Worm (Caenorhabditis elegans) whole organism, L4 larva: ENCODE measurements around the gene K08D8.1.
A peak's percentile ranks its signal among the peaks of the same experiment; 100 is the strongest.

Experiments used
- F26F4.8 ChIP-seq: fragments of 200-800 bp; sonication (Bioruptor generic); conservative IDR thresholded peaks from 2 replicates; pipeline ENCODE4 v1.3.6; 2022; ENCODE audit warnings: missing genetic modification characterization, missing compliant biosample characterization
- F49E8.2 ChIP-seq: sonication (generic microtip); optimal IDR thresholded peaks from 2 replicates; lab custom pipeline; 2016; ENCODE audit warnings: missing compliant biosample characterization, mild to moderate bottlenecking, missing genetic modification characterization, borderline replicate concordance
- R02D3.7 ChIP-seq: fragments of 150-350 bp; sonication (generic microtip); optimal IDR thresholded peaks from 3 replicates; lab custom pipeline; 2014; ENCODE audit warnings: missing biosample characterization, missing genetic modification characterization
- T20F7.1 ChIP-seq: fragments of 200-800 bp; sonication (Bioruptor generic); optimal IDR thresholded peaks from 2 replicates; lab custom pipeline; 2018; ENCODE audit warnings: mild to moderate bottlenecking, missing genetic modification characterization, missing compliant biosample characterization
- T26A8.4 ChIP-seq: fragments of 200-800 bp; sonication (Bioruptor generic); IDR thresholded peaks from 2 replicates; pipeline ENCODE4 v1.3.6; 2022; ENCODE audit warnings: missing genetic modification characterization, missing compliant biosample characterization
- Y105C5A.15 ChIP-seq: fragments of 200-800 bp; sonication (Bioruptor generic); IDR thresholded peaks from 2 replicates; pipeline ENCODE4 v1.3.6; 2022; ENCODE audit warnings: missing genetic modification characterization, missing compliant biosample characterization
- Y48G9A.11 ChIP-seq: fragments of 200-800 bp; sonication (Bioruptor generic); IDR thresholded peaks from 2 replicates; pipeline ENCODE4 v1.3.6; 2022; ENCODE audit warnings: missing genetic modification reagents, missing genetic modification characterization, missing compliant biosample characterization
- Y5F2A.4 ChIP-seq: fragments of 200-800 bp; sonication (Bioruptor generic); optimal IDR thresholded peaks from 2 replicates; lab custom pipeline; 2018; ENCODE audit warnings: mild to moderate bottlenecking, missing genetic modification characterization, missing compliant biosample characterization
- Y75B8A.6 ChIP-seq: fragments of 200-800 bp; sonication (Bioruptor generic); IDR thresholded peaks from 2 replicates; pipeline ENCODE4 v1.3.6; 2022; ENCODE audit warnings: missing genetic modification reagents, missing genetic modification characterization, missing compliant biosample characterization
- ZK546.5 ChIP-seq, 2 experiments: sonication (generic microtip); optimal IDR thresholded peaks; 2 replicates each; lab custom pipeline; 2017; ENCODE audit warnings: missing biosample characterization in 2 of 2, missing genetic modification characterization in 2 of 2
- aha-1 ChIP-seq: fragments of 150-350 bp; peaks from one replicate; lab custom pipeline; 2014; ENCODE audit warnings: missing biosample characterization, missing genetic modification characterization
- ama-1 ChIP-seq: fragments of 150-350 bp; optimal IDR thresholded peaks from 2 replicates; lab custom pipeline; 2014; ENCODE audit warnings: inconsistent platforms, mixed read lengths
- arid-1 ChIP-seq: fragments of 200-800 bp; sonication (Bioruptor generic); conservative IDR thresholded peaks from 2 replicates; pipeline ENCODE4 v1.3.6; 2022; ENCODE audit warnings: missing genetic modification reagents, missing genetic modification characterization, missing compliant biosample characterization
- ceh-20 ChIP-seq: fragments of 200-800 bp; sonication (Bioruptor generic); IDR thresholded peaks from 2 replicates; pipeline ENCODE4 v1.3.6; 2022; ENCODE audit warnings: missing genetic modification reagents, missing genetic modification characterization, missing compliant biosample characterization
- ceh-62 ChIP-seq: sonication (generic microtip); optimal IDR thresholded peaks from 2 replicates; lab custom pipeline; 2017; ENCODE audit warnings: missing biosample characterization, missing genetic modification characterization
- ceh-82 ChIP-seq: sonication (generic microtip); optimal IDR thresholded peaks from 2 replicates; lab custom pipeline; 2017; ENCODE audit warnings: missing biosample characterization, missing genetic modification characterization
- cey-2 ChIP-seq: sonication (generic microtip); optimal IDR thresholded peaks from 3 replicates; lab custom pipeline; 2017; ENCODE audit warnings: missing genetic modification characterization, mild to moderate bottlenecking, missing compliant biosample characterization, antibody characterized with exemption, borderline replicate concordance; ENCODE audit not compliant: insufficient read depth
- daf-19 ChIP-seq: fragments of 200-800 bp; sonication (Bioruptor generic); conservative IDR thresholded peaks from 2 replicates; pipeline ENCODE4 v1.3.6; 2022; ENCODE audit warnings: missing genetic modification characterization, missing compliant biosample characterization
- duxl-1 ChIP-seq: sonication (generic microtip); optimal IDR thresholded peaks from 2 replicates; lab custom pipeline; 2016; ENCODE audit warnings: mild to moderate bottlenecking, missing genetic modification characterization, moderate library complexity, missing compliant biosample characterization; ENCODE audit not compliant: poor library complexity
- dve-1 ChIP-seq: sonication (generic microtip); optimal IDR thresholded peaks from 2 replicates; lab custom pipeline; 2017; ENCODE audit warnings: antibody characterized with exemption, mild to moderate bottlenecking, missing genetic modification characterization, missing compliant biosample characterization; ENCODE audit not compliant: insufficient read depth
- egl-43 ChIP-seq: fragments of 200-800 bp; sonication (Bioruptor generic); IDR thresholded peaks from 2 replicates; pipeline ENCODE4 v1.3.6; 2022; ENCODE audit warnings: missing genetic modification reagents, missing genetic modification characterization, missing compliant biosample characterization
- fkh-10 ChIP-seq: fragments of 150-350 bp; optimal IDR thresholded peaks from 2 replicates; lab custom pipeline; 2014; ENCODE audit warnings: missing biosample characterization, missing genetic modification reagents, missing genetic modification characterization
- hlh-11 ChIP-seq: fragments of 200-800 bp; sonication (Bioruptor generic); optimal IDR thresholded peaks from 2 replicates; lab custom pipeline; 2018; ENCODE audit warnings: mild to moderate bottlenecking, missing genetic modification characterization, missing compliant biosample characterization
- hlh-30 ChIP-seq: sonication (generic microtip); optimal IDR thresholded peaks from 2 replicates; lab custom pipeline; 2017; ENCODE audit warnings: antibody characterized with exemption, mild to moderate bottlenecking, missing genetic modification characterization, missing compliant biosample characterization; ENCODE audit not compliant: insufficient read depth
- hmg-1.1 ChIP-seq: fragments of 200-800 bp; sonication (Bioruptor generic); IDR thresholded peaks from 2 replicates; pipeline ENCODE4 v1.3.6; 2022; ENCODE audit warnings: missing genetic modification reagents, missing genetic modification characterization, missing compliant biosample characterization
- lim-7 ChIP-seq: fragments of 200-800 bp; sonication (Bioruptor generic); IDR thresholded peaks from 2 replicates; pipeline ENCODE4 v1.3.6; 2022; ENCODE audit warnings: missing genetic modification characterization, missing compliant biosample characterization
- lin-29 ChIP-seq: fragments of 200-800 bp; sonication (Bioruptor generic); IDR thresholded peaks from 2 replicates; pipeline ENCODE4 v1.3.6; 2022; ENCODE audit warnings: missing genetic modification reagents, missing genetic modification characterization, missing compliant biosample characterization
- lin-38 ChIP-seq: fragments of 200-800 bp; sonication (Bioruptor generic); IDR thresholded peaks from 2 replicates; pipeline ENCODE4 v1.3.6; 2022; ENCODE audit warnings: missing genetic modification reagents, missing genetic modification characterization, missing compliant biosample characterization
- lsy-2 ChIP-seq, 2 experiments: fragments of 150-350 bp in 1 of 2; sonication (generic microtip) in 1 of 2; optimal IDR thresholded peaks; 2 replicates each; lab custom pipeline; 2014 to 2017; ENCODE audit warnings: missing biosample characterization in 2 of 2, missing genetic modification characterization in 2 of 2
- madf-9 ChIP-seq: fragments of 200-800 bp; sonication (Bioruptor generic); conservative IDR thresholded peaks from 2 replicates; pipeline ENCODE4 v1.3.6; 2022; ENCODE audit warnings: missing genetic modification reagents, missing genetic modification characterization, missing compliant biosample characterization
- mes-2 ChIP-seq: sonication (generic microtip); optimal IDR thresholded peaks from 2 replicates; lab custom pipeline; 2016; ENCODE audit warnings: missing genotype, mild to moderate bottlenecking, missing genetic modification characterization, missing compliant biosample characterization; ENCODE audit not compliant: poor library complexity, severe bottlenecking
- mxl-2 ChIP-seq: fragments of 200-800 bp; sonication (Bioruptor generic); conservative IDR thresholded peaks from 2 replicates; pipeline ENCODE4 v1.3.6; 2022; ENCODE audit warnings: missing genetic modification reagents, missing genetic modification characterization, missing compliant biosample characterization
- nhr-102 ChIP-seq: sonication (generic microtip); optimal IDR thresholded peaks from 2 replicates; lab custom pipeline; 2016; ENCODE audit warnings: mild to moderate bottlenecking, missing genetic modification characterization, moderate library complexity, missing compliant biosample characterization
- nhr-111 ChIP-seq: fragments of 200-800 bp; sonication (Bioruptor generic); optimal IDR thresholded peaks from 2 replicates; lab custom pipeline; 2018; ENCODE audit warnings: mild to moderate bottlenecking, missing genetic modification characterization, missing compliant biosample characterization
- nhr-28 ChIP-seq: fragments of 150-350 bp; optimal IDR thresholded peaks from 2 replicates; lab custom pipeline; 2014; ENCODE audit warnings: missing biosample characterization, missing genetic modification characterization
- nhr-6 ChIP-seq: fragments of 150-350 bp; optimal IDR thresholded peaks from 2 replicates; lab custom pipeline; 2014; ENCODE audit warnings: missing biosample characterization, missing genetic modification characterization
- php-3 ChIP-seq: fragments of 200-800 bp; sonication (Bioruptor generic); IDR thresholded peaks from 2 replicates; pipeline ENCODE4 v1.3.6; 2022; ENCODE audit warnings: missing genetic modification reagents, missing genetic modification characterization, missing compliant biosample characterization
- rbr-2 ChIP-seq: sonication (generic microtip); optimal IDR thresholded peaks from 2 replicates; lab custom pipeline; 2016; ENCODE audit warnings: missing genotype, missing genetic modification characterization, missing compliant biosample characterization
- saeg-2 ChIP-seq: fragments of 200-800 bp; sonication (Bioruptor generic); IDR thresholded peaks from 2 replicates; pipeline ENCODE4 v1.3.6; 2022; ENCODE audit warnings: missing genetic modification reagents, missing genetic modification characterization, missing compliant biosample characterization
- sdz-12 ChIP-seq: fragments of 200-800 bp; sonication (Bioruptor generic); optimal IDR thresholded peaks from 2 replicates; lab custom pipeline; 2018; ENCODE audit warnings: mild to moderate bottlenecking, missing genetic modification characterization, missing compliant biosample characterization
- set-16 ChIP-seq: fragments of 200-800 bp; sonication (Bioruptor generic); IDR thresholded peaks from 2 replicates; pipeline ENCODE4 v1.3.6; 2022; ENCODE audit warnings: missing genetic modification reagents, missing genetic modification characterization, missing compliant biosample characterization
- snpc-1.2 ChIP-seq: fragments of 200-800 bp; sonication (Bioruptor generic); IDR thresholded peaks from 2 replicates; pipeline ENCODE4 v1.3.6; 2022; ENCODE audit warnings: missing genetic modification reagents, missing genetic modification characterization, missing compliant biosample characterization
- spr-1 ChIP-seq: sonication (generic microtip); optimal IDR thresholded peaks from 2 replicates; lab custom pipeline; 2016; ENCODE audit warnings: mild to moderate bottlenecking, missing genetic modification characterization, missing compliant biosample characterization
- tag-97 ChIP-seq: fragments of 200-800 bp; sonication (Bioruptor generic); IDR thresholded peaks from 2 replicates; pipeline ENCODE4 v1.3.6; 2022; ENCODE audit warnings: missing genetic modification characterization, missing compliant biosample characterization
- tra-1 ChIP-seq: fragments of 200-800 bp; sonication (Bioruptor generic); IDR thresholded peaks from 2 replicates; pipeline ENCODE4 v1.3.6; 2022; ENCODE audit warnings: missing genetic modification reagents, missing genetic modification characterization, missing compliant biosample characterization
- zip-11 ChIP-seq: fragments of 200-800 bp; sonication (Bioruptor generic); IDR thresholded peaks from 2 replicates; pipeline ENCODE4 v1.3.6; 2022; ENCODE audit warnings: missing genetic modification characterization, missing compliant biosample characterization
- zip-2 ChIP-seq: fragments of 150-350 bp; optimal IDR thresholded peaks from 2 replicates; lab custom pipeline; 2014; ENCODE audit warnings: missing biosample characterization, missing genetic modification characterization

The K08D8.1 gene

ce11 chrIV:12892194-12892593 is at the start of gene K08D8.1:
Gene K08D8.1, plus strand, starts transcription at chrIV:12892494.
- TF ChIP-seq ama-1 (no peak), duxl-1 (no peak), tra-1 (GFP tag; lab: Robert Waterston, UW) (no peak), ceh-82 (tag; lab: Kevin White, UChicago) (no peak), madf-9 (no peak), nhr-111 (GFP tag; lab: Kevin White, UChicago) (no peak), lin-29 (GFP tag; lab: Robert Waterston, UW) (no peak), Y48G9A.11 (no peak), mxl-2 (no peak), ZK546.5 (tag; optimal IDR thresholded peaks at IDR 0.05; lab: Kevin White, UChicago) (no peak), F49E8.2 (tag; lab: Kevin White, UChicago) (no peak)

DNA sequence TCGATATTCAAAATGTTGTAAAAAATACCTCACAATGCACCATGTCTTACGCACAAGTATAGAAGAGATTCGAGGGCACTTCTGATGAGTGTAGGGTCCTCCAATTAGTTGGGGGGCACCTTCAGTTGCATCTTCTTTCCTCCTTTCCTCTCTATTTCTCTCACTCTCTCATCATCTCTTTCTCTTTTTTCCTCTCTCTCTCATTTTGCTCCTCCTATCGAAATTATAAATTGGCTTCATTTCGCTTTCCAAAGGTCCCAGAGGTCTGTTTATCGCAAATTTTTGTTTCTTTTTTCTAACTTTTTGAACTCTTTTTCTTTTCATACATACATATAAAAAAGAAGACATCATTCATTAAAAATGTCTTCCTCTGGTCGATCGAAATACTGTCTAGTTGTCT is 49.4 kb upstream of the K08D8.1 start:
- TF ChIP-seq zip-11 (GFP tag; lab: Robert Waterston, UW) (no peak), lsy-2 (tag; optimal IDR thresholded peaks at IDR 0.05; lab: Kevin White, UChicago) (no peak), cey-2 (tag; lab: Kevin White, UChicago) (no peak), nhr-6 (tag; lab: Kevin White, UChicago) (no peak), mes-2 (tag; lab: Kevin White, UChicago) (no peak), T26A8.4 (GFP tag; lab: Robert Waterston, UW) (no peak), tag-97 (GFP tag; lab: Robert Waterston, UW) (no peak), T20F7.1 (no peak), daf-19 (GFP tag; lab: Robert Waterston, UW) (no peak), arid-1 (GFP tag; lab: Robert Waterston, UW) (no peak), dve-1 (tag; lab: Kevin White, UChicago) (no peak), lim-7 (no peak), Y75B8A.6 (no peak), php-3 (GFP tag; lab: Robert Waterston, UW) (no peak), nhr-28 (no peak), duxl-1 (no peak), nhr-102 (tag; lab: Kevin White, UChicago) (no peak), ceh-20 (GFP tag; lab: Robert Waterston, UW) (no peak), zip-2 (tag; lab: Kevin White, UChicago) (no peak), F26F4.8 (GFP tag; lab: Robert Waterston, UW) (no peak)

- no peak for TF ChIP-seq nhr-28
- TF ChIP-seq aha-1 (tag; lab: Kevin White, UChicago), result peak; percentile 28
- TF ChIP-seq rbr-2 (tag; lab: Kevin White, UChicago), result peak; percentile 21
- peak; percentile 71 for TF ChIP-seq set-16 (GFP tag; lab: Robert Waterston, UW)
- TF ChIP-seq egl-43 (GFP tag; lab: Robert Waterston, UW), result no peak
- peak; percentile 5 for TF ChIP-seq sdz-12 (GFP tag; lab: Kevin White, UChicago)
- TF ChIP-seq hlh-11, result peak; percentile 16
These were observed 46.7 kb upstream of the K08D8.1 start, which contains the start of gene txt-19 for ce11 chrIV:12845596-12845995. Gene txt-19, plus strand, starts transcription at chrIV:12845899.

DNA sequence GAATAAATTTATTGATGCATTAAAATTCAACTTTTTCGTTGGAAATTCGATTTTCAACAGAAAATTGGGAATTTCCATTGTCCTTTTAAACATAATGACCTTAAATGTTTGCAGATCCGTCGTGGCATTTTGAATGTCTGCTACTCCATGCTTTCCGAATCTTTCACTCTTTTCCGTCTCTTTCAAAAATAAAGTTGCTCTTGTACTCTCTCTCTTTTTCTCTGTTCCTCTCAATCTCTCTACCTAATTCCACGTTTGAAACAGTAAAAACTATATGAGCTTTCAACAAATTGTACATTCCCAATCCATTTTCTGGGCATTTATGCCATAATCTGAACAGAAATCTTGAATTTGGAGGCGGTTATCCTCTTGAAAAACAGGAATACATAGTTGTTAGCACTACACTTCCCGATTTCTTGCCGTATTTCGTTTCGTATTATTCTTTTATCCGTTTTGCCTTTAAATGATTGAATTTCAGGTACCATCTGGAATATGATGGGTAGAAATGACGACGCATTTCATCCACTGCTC is 43.2 kb upstream of the K08D8.1 start, which contains the start of gene srf-3:
Gene srf-3 (plus strand): TSS at position 481 of the 531 bp plus-strand sequence.
- TF ChIP-seq hmg-1.1 (GFP tag; lab: Robert Waterston, UW), result peak; percentile 32; the same call in 1 of the 2 replicates
- TF ChIP-seq Y105C5A.15 (GFP tag; lab: Robert Waterston, UW), result no peak
- no peak for TF ChIP-seq fkh-10 (GFP tag; lab: Kevin White, UChicago)
- no peak for TF ChIP-seq saeg-2
- TF ChIP-seq snpc-1.2 (GFP tag; lab: Robert Waterston, UW), result no peak
- no peak for TF ChIP-seq cey-2 (tag; lab: Kevin White, UChicago)
- no peak for TF ChIP-seq spr-1 (tag; lab: Kevin White, UChicago)
- TF ChIP-seq lin-38, result no peak
- TF ChIP-seq Y5F2A.4, result no peak
- no peak for TF ChIP-seq set-16 (GFP tag; lab: Robert Waterston, UW)
- no peak for TF ChIP-seq hlh-30 (tag; lab: Kevin White, UChicago)
- TF ChIP-seq F26F4.8 (GFP tag; lab: Robert Waterston, UW), result no peak
- no peak for TF ChIP-seq R02D3.7 (tag; lab: Kevin White, UChicago)
- no peak for TF ChIP-seq ceh-62 (tag; lab: Kevin White, UChicago)
- TF ChIP-seq zip-11 (GFP tag; lab: Robert Waterston, UW), result no peak
